Worm (Caenorhabditis elegans): Measurements from ENCODE around the gene rpl-38.

Gene rpl-38

ce11 chrV:15499099-15499498, 12.9 kb upstream of the rpl-38 start:
- TF ChIP-seq klf-2 (GFP tag; conservative IDR thresholded peaks at IDR 0.05): no peak
- no peak for TF ChIP-seq med-1 (GFP tag; optimal IDR thresholded peaks at IDR 0.05; ENCODE audit: insufficient read depth)
- TF ChIP-seq flt-1 (GFP tag; IDR thresholded peaks at IDR 0.05): no peak
- TF ChIP-seq ztf-23 (GFP tag; IDR thresholded peaks at IDR 0.05): no peak
- TF ChIP-seq ztf-29 (GFP tag; IDR thresholded peaks at IDR 0.05): no peak
- no peak for TF ChIP-seq T22C8.4 (GFP tag; IDR thresholded peaks at IDR 0.05)
- no peak for TF ChIP-seq tab-1 (GFP tag; IDR thresholded peaks at IDR 0.05)
- TF ChIP-seq cog-1 (tag; optimal IDR thresholded peaks at IDR 0.05): no peak
- no peak for TF ChIP-seq ref-1 (GFP tag; conservative IDR thresholded peaks at IDR 0.05)

ce11 chrV:15503603-15504002, 8.4 kb upstream of the rpl-38 start:
- TF ChIP-seq ref-1 (GFP tag; conservative IDR thresholded peaks at IDR 0.05) (no peak), T22C8.4 (GFP tag; IDR thresholded peaks at IDR 0.05) (no peak), med-1 (GFP tag; optimal IDR thresholded peaks at IDR 0.05; ENCODE audit: insufficient read depth) (no peak)

ce11 chrV:15505068-15505467, 6.9 kb upstream of the rpl-38 start:
- peak; percentile 71 for TF ChIP-seq ztf-23 (GFP tag; IDR thresholded peaks at IDR 0.05)
- no peak for TF ChIP-seq cog-1 (tag; optimal IDR thresholded peaks at IDR 0.05)
- 0 out of 2 replicates have a peak, but pooled peaks have one; percentile 10 for TF ChIP-seq klf-2 (GFP tag; conservative IDR thresholded peaks at IDR 0.05)
- peak; percentile 62 for TF ChIP-seq ref-1 (GFP tag; conservative IDR thresholded peaks at IDR 0.05)
- peak; percentile 79 for TF ChIP-seq tab-1 (GFP tag; IDR thresholded peaks at IDR 0.05)
- TF ChIP-seq med-1 (GFP tag; optimal IDR thresholded peaks at IDR 0.05; ENCODE audit: insufficient read depth): no peak
- 0 out of 2 replicates have a peak, but pooled peaks have one; percentile 43 for TF ChIP-seq T22C8.4 (GFP tag; IDR thresholded peaks at IDR 0.05)
- peak; percentile 85 for TF ChIP-seq flt-1 (GFP tag; IDR thresholded peaks at IDR 0.05)
- peak; percentile 50; the same call in 1 of the 2 replicates for TF ChIP-seq ztf-29 (GFP tag; IDR thresholded peaks at IDR 0.05)

- TF ChIP-seq ztf-23 (GFP tag; IDR thresholded peaks at IDR 0.05) (no peak), klf-2 (GFP tag; conservative IDR thresholded peaks at IDR 0.05) (no peak)
Observed at ce11 chrV:15512856-15513756, 1.1 kb downstream of the rpl-38 start.

- TF ChIP-seq klf-2 (GFP tag; conservative IDR thresholded peaks at IDR 0.05) (no peak), cog-1 (tag; optimal IDR thresholded peaks at IDR 0.05) (no peak), ztf-23 (GFP tag; IDR thresholded peaks at IDR 0.05) (no peak), ref-1 (GFP tag; conservative IDR thresholded peaks at IDR 0.05) (no peak)
Observed at ce11 chrV:15515365-15515764, 3.4 kb downstream of the rpl-38 start.

- TF ChIP-seq flt-1 (GFP tag; IDR thresholded peaks at IDR 0.05) (no peak), ztf-23 (GFP tag; IDR thresholded peaks at IDR 0.05) (no peak), T22C8.4 (GFP tag; IDR thresholded peaks at IDR 0.05) (no peak), ztf-29 (GFP tag; IDR thresholded peaks at IDR 0.05) (no peak), tab-1 (GFP tag; IDR thresholded peaks at IDR 0.05) (no peak), cog-1 (tag; optimal IDR thresholded peaks at IDR 0.05) (no peak), klf-2 (GFP tag; conservative IDR thresholded peaks at IDR 0.05) (no peak), ref-1 (GFP tag; conservative IDR thresholded peaks at IDR 0.05) (no peak), med-1 (GFP tag; optimal IDR thresholded peaks at IDR 0.05; ENCODE audit: insufficient read depth) (no peak)
Observed at ce11 chrV:15516476-15516875, 4.5 kb downstream of the rpl-38 start.

- TF ChIP-seq klf-2 (GFP tag; conservative IDR thresholded peaks at IDR 0.05): no peak
- no peak for TF ChIP-seq ztf-23 (GFP tag; IDR thresholded peaks at IDR 0.05)
- no peak for TF ChIP-seq cog-1 (tag; optimal IDR thresholded peaks at IDR 0.05)
- TF ChIP-seq ztf-29 (GFP tag; IDR thresholded peaks at IDR 0.05): no peak
- TF ChIP-seq med-1 (GFP tag; optimal IDR thresholded peaks at IDR 0.05; ENCODE audit: insufficient read depth): no peak
- no peak for TF ChIP-seq flt-1 (GFP tag; IDR thresholded peaks at IDR 0.05)
- no peak for TF ChIP-seq tab-1 (GFP tag; IDR thresholded peaks at IDR 0.05)
- TF ChIP-seq T22C8.4 (GFP tag; IDR thresholded peaks at IDR 0.05): no peak
- TF ChIP-seq ref-1 (GFP tag; conservative IDR thresholded peaks at IDR 0.05): no peak
Observed at ce11 chrV:15517413-15517812, 5.4 kb downstream of the rpl-38 start, which contains the start of gene F21A3.3. Gene F21A3.3 (plus strand): TSS chrV:15517713.

- TF ChIP-seq T22C8.4 (GFP tag; IDR thresholded peaks at IDR 0.05): no peak
- no peak for TF ChIP-seq cog-1 (tag; optimal IDR thresholded peaks at IDR 0.05)
- TF ChIP-seq flt-1 (GFP tag; IDR thresholded peaks at IDR 0.05): no peak
Observed at ce11 chrV:15519845-15520244, 7.9 kb downstream of the rpl-38 start.

- no peak for TF ChIP-seq T22C8.4 (GFP tag; IDR thresholded peaks at IDR 0.05)
- no peak for TF ChIP-seq ref-1 (GFP tag; conservative IDR thresholded peaks at IDR 0.05)
- TF ChIP-seq ztf-23 (GFP tag; IDR thresholded peaks at IDR 0.05): no peak
- TF ChIP-seq klf-2 (GFP tag; conservative IDR thresholded peaks at IDR 0.05): no peak
- TF ChIP-seq flt-1 (GFP tag; IDR thresholded peaks at IDR 0.05): no peak
- no peak for TF ChIP-seq cog-1 (tag; optimal IDR thresholded peaks at IDR 0.05)
- TF ChIP-seq med-1 (GFP tag; optimal IDR thresholded peaks at IDR 0.05; ENCODE audit: insufficient read depth): no peak
- no peak for TF ChIP-seq ztf-29 (GFP tag; IDR thresholded peaks at IDR 0.05)
- no peak for TF ChIP-seq tab-1 (GFP tag; IDR thresholded peaks at IDR 0.05)
Observed at ce11 chrV:15520398-15520797, 8.4 kb downstream of the rpl-38 start.

- TF ChIP-seq ztf-23 (GFP tag; IDR thresholded peaks at IDR 0.05): no peak
- no peak for TF ChIP-seq flt-1 (GFP tag; IDR thresholded peaks at IDR 0.05)
- TF ChIP-seq ref-1 (GFP tag; conservative IDR thresholded peaks at IDR 0.05): no peak
- no peak for TF ChIP-seq cog-1 (tag; optimal IDR thresholded peaks at IDR 0.05)
- TF ChIP-seq tab-1 (GFP tag; IDR thresholded peaks at IDR 0.05): no peak
- no peak for TF ChIP-seq klf-2 (GFP tag; conservative IDR thresholded peaks at IDR 0.05)
- TF ChIP-seq T22C8.4 (GFP tag; IDR thresholded peaks at IDR 0.05): no peak
- TF ChIP-seq ztf-29 (GFP tag; IDR thresholded peaks at IDR 0.05): no peak
- no peak for TF ChIP-seq med-1 (GFP tag; optimal IDR thresholded peaks at IDR 0.05; ENCODE audit: insufficient read depth)
Observed at ce11 chrV:15521920-15522319, 10.0 kb downstream of the rpl-38 start, which contains the start of gene lgc-31. Gene lgc-31 (minus strand): TSS chrV:15522020.

Data from whole organism, midembryonic.